Worm (Caenorhabditis elegans): ENCODE measurements around the gene T07E3.3.

ce11 chrIII:6871067-6871466 lies 32.6 kb upstream of the T07E3.3 start:
- TF ChIP-seq hmbx-1 (tag; optimal IDR thresholded peaks at IDR 0.05) (no peak), B0310.2 (tag; optimal IDR thresholded peaks at IDR 0.05) (no peak), hnd-1 (tag; optimal IDR thresholded peaks at IDR 0.05) (no peak)
